Worm (Caenorhabditis elegans) whole organism, late embryonic: ENCODE data around the gene str-211.

ENCODE experiments used
- C08G9.2 ChIP-seq: sonication (generic microtip); optimal IDR thresholded peaks from 2 replicates; lab custom pipeline; 2016; ENCODE audit warnings: mild to moderate bottlenecking, missing genetic modification characterization, moderate library complexity, missing compliant biosample characterization
- F13H6.1 ChIP-seq: sonication (generic microtip); optimal IDR thresholded peaks from 2 replicates; lab custom pipeline; 2016; ENCODE audit warnings: missing genetic modification characterization, missing compliant biosample characterization
- K09A11.1 ChIP-seq: sonication (generic microtip); optimal IDR thresholded peaks from 2 replicates; lab custom pipeline; 2017; ENCODE audit warnings: antibody characterized with exemption, mild to moderate bottlenecking, missing genetic modification characterization, missing compliant biosample characterization; ENCODE audit not compliant: insufficient read depth
- ama-1 ChIP-seq: fragments of 150-350 bp; optimal IDR thresholded peaks from 2 replicates; lab custom pipeline; 2014
- elt-2 ChIP-seq: sonication (generic microtip); optimal IDR thresholded peaks from 2 replicates; lab custom pipeline; 2016; ENCODE audit warnings: missing genetic modification reagents, missing genetic modification characterization, missing compliant biosample characterization
- fkh-10 ChIP-seq: fragments of 150-350 bp; optimal IDR thresholded peaks from 2 replicates; lab custom pipeline; 2014; ENCODE audit warnings: missing biosample characterization, missing genetic modification reagents, missing genetic modification characterization
- hlh-13 ChIP-seq: fragments of 200-800 bp; sonication (Bioruptor generic); optimal IDR thresholded peaks from 2 replicates; lab custom pipeline; 2018; ENCODE audit warnings: mild to moderate bottlenecking, missing genetic modification characterization, missing compliant biosample characterization
- madf-2 ChIP-seq: sonication (generic microtip); optimal IDR thresholded peaks from 2 replicates; lab custom pipeline; 2017; ENCODE audit warnings: missing genetic modification characterization, missing compliant biosample characterization
- nhr-11 ChIP-seq: fragments of 150-350 bp; optimal IDR thresholded peaks from 2 replicates; lab custom pipeline; 2014; ENCODE audit warnings: missing biosample characterization, missing genetic modification characterization
- nhr-232 ChIP-seq: sonication (generic microtip); optimal IDR thresholded peaks from 2 replicates; lab custom pipeline; 2016; ENCODE audit warnings: missing genetic modification characterization, missing compliant biosample characterization
- rnt-1 ChIP-seq: sonication (generic microtip); optimal IDR thresholded peaks from 2 replicates; lab custom pipeline; 2016; ENCODE audit warnings: missing genetic modification characterization, missing compliant biosample characterization

DNA sequence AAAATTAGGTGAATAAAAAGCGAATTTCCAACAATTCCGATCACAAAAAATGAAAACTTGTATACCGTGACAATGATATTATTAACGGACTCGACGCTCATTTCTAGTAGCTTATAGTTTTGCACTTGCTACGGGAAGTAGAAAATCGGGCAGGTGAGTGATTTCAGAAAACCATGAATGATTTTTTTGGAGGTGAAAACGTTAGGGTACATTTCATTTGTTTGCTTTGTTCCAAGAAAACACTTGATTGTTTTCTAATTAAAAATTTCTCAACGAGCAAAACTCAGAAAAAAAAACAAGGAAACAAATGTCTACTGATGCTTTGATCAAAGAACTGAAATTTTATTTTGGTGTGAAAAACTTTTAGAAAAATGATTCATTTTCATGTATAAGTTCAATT is 36.8 kb upstream of the str-211 start, which contains the start of gene srsx-12:
- TF ChIP-seq nhr-232 (tag; lab: Kevin White, UChicago) (no peak), ama-1 (lab: Kevin White, UChicago) (no peak), nhr-11 (tag; lab: Kevin White, UChicago) (no peak), hlh-13 (no peak), C08G9.2 (tag; lab: Kevin White, UChicago) (no peak), madf-2 (tag; lab: Kevin White, UChicago) (no peak), elt-2 (tag; lab: Kevin White, UChicago) (no peak), fkh-10 (GFP tag; lab: Kevin White, UChicago) (no peak), rnt-1 (tag; lab: Kevin White, UChicago) (no peak), K09A11.1 (tag; lab: Kevin White, UChicago) (no peak), F13H6.1 (tag; lab: Kevin White, UChicago) (no peak)
